Worm (Caenorhabditis elegans): Measurements from ENCODE around the gene nuo-5.

DNA sequence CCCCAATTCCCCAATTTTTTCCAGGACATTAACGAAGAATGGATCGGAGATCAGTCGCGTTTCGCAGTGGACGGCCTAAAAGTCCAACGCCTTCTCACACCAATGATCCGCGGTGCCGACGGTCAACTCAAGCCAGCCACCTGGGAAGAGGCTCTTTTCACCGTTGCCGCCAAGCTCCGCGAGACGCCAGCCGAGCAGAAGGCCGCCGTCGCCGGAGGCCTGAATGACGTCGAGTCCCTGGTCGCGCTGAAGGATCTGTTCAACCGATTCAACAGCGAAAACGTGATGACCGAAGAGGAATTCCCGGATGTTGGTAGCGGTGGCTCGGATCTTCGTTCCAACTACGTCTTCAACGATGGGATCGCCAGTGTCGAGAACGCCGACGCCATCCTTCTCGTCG lies 4.1 kb downstream of the nuo-5 start:
- TF ChIP-seq flh-1 (GFP tag; optimal IDR thresholded peaks at IDR 0.05) (no peak), lsy-2 (tag; optimal IDR thresholded peaks at IDR 0.05) (no peak), pha-4 (tag; optimal IDR thresholded peaks at IDR 0.05) (no peak), nhr-237 (tag; optimal IDR thresholded peaks at IDR 0.05) (no peak), nhr-76 (tag; optimal IDR thresholded peaks at IDR 0.05) (no peak), lin-13 (tag; optimal IDR thresholded peaks at IDR 0.05) (no peak), blmp-1 (tag; optimal IDR thresholded peaks at IDR 0.05) (no peak), unc-62 (GFP tag; optimal IDR thresholded peaks at IDR 0.05) (no peak)
